Fruit fly (Drosophila melanogaster): ENCODE measurements around the gene mRpL23.
A peak's percentile ranks its signal among the peaks of the same experiment; 100 is the strongest.

mRpL23 gene

dm6 chr3L:2371882-2372281 is 1.6 kb downstream of the mRpL23 start, which contains the start of the genes CG1317 and CG8993 (continued):
- no peak for TF ChIP-seq CG10959 (GFP tag; IDR thresholded peaks at IDR 0.05)
- no peak; the same call in 1 of the 2 replicates for TF ChIP-seq Ravus (GFP tag; IDR thresholded peaks at IDR 0.05)
- TF ChIP-seq pros (GFP tag; optimal IDR thresholded peaks at IDR 0.05), result no peak
- peak; percentile 50; the same call in 1 of the 2 replicates for TF ChIP-seq CG6689 (GFP tag; IDR thresholded peaks at IDR 0.05)
- TF ChIP-seq CG1792 (GFP tag; optimal IDR thresholded peaks at IDR 0.05), result no peak
- TF ChIP-seq Hmx (GFP tag; optimal IDR thresholded peaks at IDR 0.05), result no peak
- TF ChIP-seq pan (optimal IDR thresholded peaks at IDR 0.05), result no peak
- no peak for TF ChIP-seq pan (GFP tag; optimal IDR thresholded peaks at IDR 0.05 in 1 of 2, IDR thresholded peaks at IDR 0.05 in 1 of 2)
- peak; percentile 41; the same call in 1 of the 2 replicates for TF ChIP-seq nerfin-2 (GFP tag; IDR thresholded peaks at IDR 0.05; ENCODE audit: partially characterized antibody)
- TF ChIP-seq CG30431 (GFP tag; optimal IDR thresholded peaks at IDR 0.05), result no peak
- no peak for TF ChIP-seq zfh2 (GFP tag; optimal IDR thresholded peaks at IDR 0.05)
- peak; percentile 25 for TF ChIP-seq CG17186 (GFP tag; optimal IDR thresholded peaks at IDR 0.05)
- no peak for TF ChIP-seq stc (GFP tag; IDR thresholded peaks at IDR 0.05)
- no peak for TF ChIP-seq tup (GFP tag; optimal IDR thresholded peaks at IDR 0.05)
- peak; percentile 77 for TF ChIP-seq BEAF-32 (GFP tag; optimal IDR thresholded peaks at IDR 0.05)
- TF ChIP-seq NFAT (GFP tag; IDR thresholded peaks at IDR 0.05), result no peak
- TF ChIP-seq croc (GFP tag; conservative IDR thresholded peaks at IDR 0.05), result no peak; the same call in 1 of the 3 replicates
- TF ChIP-seq Dip3 (GFP tag; optimal IDR thresholded peaks at IDR 0.05), result no peak
- TF ChIP-seq CG10267 (tag; optimal IDR thresholded peaks at IDR 0.05), result peak; percentile 75
- TF ChIP-seq HLHmδ (GFP tag; optimal IDR thresholded peaks at IDR 0.05), result no peak
- no peak for TF ChIP-seq CG33213 (GFP tag; optimal IDR thresholded peaks at IDR 0.05)
- TF ChIP-seq CG9876 (GFP tag; optimal IDR thresholded peaks at IDR 0.05), result no peak
- peak; percentile 61; the same call in 1 of the 2 replicates for TF ChIP-seq sna (GFP tag; IDR thresholded peaks at IDR 0.05; ENCODE audit: partially characterized antibody)
- no peak for TF ChIP-seq ci (GFP tag; IDR thresholded peaks at IDR 0.05)
- TF ChIP-seq CG6683 (GFP tag; optimal IDR thresholded peaks at IDR 0.05), result no peak
- TF ChIP-seq pnt (GFP tag; optimal IDR thresholded peaks at IDR 0.05), result no peak
- no peak for TF ChIP-seq dm (GFP tag; optimal IDR thresholded peaks at IDR 0.05)
- peak; percentile 75 for TF ChIP-seq Ptx1 (GFP tag; IDR thresholded peaks at IDR 0.05)
- peak; percentile 80 for TF ChIP-seq Scr (GFP tag; IDR thresholded peaks at IDR 0.05; ENCODE audit: partially characterized antibody)
- TF ChIP-seq CG1647 (GFP tag; optimal IDR thresholded peaks at IDR 0.05), result no peak
- no peak for TF ChIP-seq H15 (GFP tag; IDR thresholded peaks at IDR 0.05)
- TF ChIP-seq CG15601 (tag; optimal IDR thresholded peaks at IDR 0.05), result peak; percentile 74
- peak; percentile 80 for TF ChIP-seq CG17829 (tag; optimal IDR thresholded peaks at IDR 0.05)
- no peak for TF ChIP-seq chm (GFP tag; IDR thresholded peaks at IDR 0.05)
- peak; percentile 74 for TF ChIP-seq CG9932 (GFP tag; IDR thresholded peaks at IDR 0.05)
- no peak for TF ChIP-seq ro (GFP tag; IDR thresholded peaks at IDR 0.05)
- TF ChIP-seq ash1 (GFP tag; optimal IDR thresholded peaks at IDR 0.05), result no peak
- TF ChIP-seq Chrac-16 (GFP tag; optimal IDR thresholded peaks at IDR 0.05), result peak; percentile 43
- peak; percentile 98 for TF ChIP-seq trem (tag; optimal IDR thresholded peaks at IDR 0.05)
- no peak for TF ChIP-seq CG12769 (tag; optimal IDR thresholded peaks at IDR 0.05)
- no peak for TF ChIP-seq CG14050 (GFP tag; IDR thresholded peaks at IDR 0.05)
- TF ChIP-seq Dek (tag; optimal IDR thresholded peaks at IDR 0.05), result peak; percentile 41
- peak; percentile 58 for TF ChIP-seq sob (GFP tag; IDR thresholded peaks at IDR 0.05)
- TF ChIP-seq sisA (GFP tag; IDR thresholded peaks at IDR 0.05), result peak; percentile 54; the same call in 1 of the 2 replicates
- TF ChIP-seq CG2889 (GFP tag; IDR thresholded peaks at IDR 0.05), result no peak
- peak; percentile 64 for TF ChIP-seq amos (GFP tag; IDR thresholded peaks at IDR 0.05; ENCODE audit: partially characterized antibody)
- peak; percentile 69 for TF ChIP-seq CG13424 (tag; optimal IDR thresholded peaks at IDR 0.05)
- no peak for TF ChIP-seq mld (GFP tag; IDR thresholded peaks at IDR 0.05; ENCODE audit: partially characterized antibody)
- TF ChIP-seq CG13624 (GFP tag; optimal IDR thresholded peaks at IDR 0.05), result no peak
- peak; percentile 59 for TF ChIP-seq Hr3 (GFP tag; optimal IDR thresholded peaks at IDR 0.05)
- peak; percentile 63 for TF ChIP-seq exex (tag; optimal IDR thresholded peaks at IDR 0.05)
- no peak for TF ChIP-seq CG12071 (GFP tag; optimal IDR thresholded peaks at IDR 0.05)

Measured in whole organism, embryonic.